In the genomic region with DNA sequence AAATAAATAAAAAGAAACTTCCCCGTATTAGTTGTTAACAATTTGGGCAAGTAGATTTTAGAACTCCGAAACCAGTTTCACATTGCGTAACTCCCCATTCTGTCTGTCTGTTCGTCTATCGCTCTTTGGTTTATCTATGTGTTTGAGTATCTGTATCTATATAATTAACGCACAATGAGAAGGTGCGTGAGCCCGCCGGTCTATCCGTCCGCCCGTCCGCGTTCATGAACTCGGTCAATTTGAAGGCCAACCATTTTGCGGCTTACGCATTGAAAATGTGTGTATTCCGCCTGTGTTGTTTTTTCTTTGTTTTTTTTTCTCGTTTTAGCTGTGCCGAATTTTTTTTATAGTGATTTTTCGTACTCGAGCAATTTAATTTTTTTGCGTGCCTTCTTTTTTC, we compare ENCODE assay signal across 1 fruit fly cellular context.
TF ChIP-seq lines count a peak whose summit lies in the region.

No protein-coding gene starts in this region.

TF ChIP-seq in whole organism, embryonic, 481 proteins besides CTCF, POLR2A, EP300 and RAD21 (continued from another document):
- TF ChIP-seq CG8290 (GFP tag; optimal IDR thresholded peaks at IDR 0.05; lab: Kevin White, UChicago) (no peak), CG8290 (tag; optimal IDR thresholded peaks at IDR 0.05; lab: Kevin White, UChicago) (peak in 1 of 2 experiments; percentile 39), gem (tag; optimal IDR thresholded peaks at IDR 0.05; lab: Kevin White, UChicago) (no peak), CG10543 (GFP tag; optimal IDR thresholded peaks at IDR 0.05; lab: Kevin White, UChicago) (peak; percentile 61), CG15479 (GFP tag; optimal IDR thresholded peaks at IDR 0.05; lab: Kevin White, UChicago) (peak; percentile 43), CG6813 (GFP tag; optimal IDR thresholded peaks at IDR 0.05; lab: Kevin White, UChicago) (peak; percentile 15)
